Worm (Caenorhabditis elegans) whole organism, L1 larva: Measurements from ENCODE around the gene T21D12.14.

Source experiments
- C04F5.9 ChIP-seq: sonication (generic microtip); optimal IDR thresholded peaks from 2 replicates; lab custom pipeline; 2016; ENCODE audit warnings: missing genetic modification characterization, missing compliant biosample characterization
- Y116A8C.19 ChIP-seq: sonication (generic microtip); optimal IDR thresholded peaks from 2 replicates; lab custom pipeline; 2016; ENCODE audit warnings: missing compliant biosample characterization, missing genetic modification characterization, borderline replicate concordance
- aha-1 ChIP-seq: fragments of 150-350 bp; optimal IDR thresholded peaks from 2 replicates; lab custom pipeline; 2014; ENCODE audit warnings: missing biosample characterization, missing genetic modification characterization
- aly-2 ChIP-seq: fragments of 150-350 bp; optimal IDR thresholded peaks from 2 replicates; lab custom pipeline; 2014; ENCODE audit warnings: missing biosample characterization, missing genetic modification characterization
- ama-1 ChIP-seq: fragments of 150-350 bp; optimal IDR thresholded peaks from 2 replicates; lab custom pipeline; 2014
- blmp-1 ChIP-seq: fragments of 150-350 bp; optimal IDR thresholded peaks from 2 replicates; lab custom pipeline; 2014; ENCODE audit warnings: missing biosample characterization, missing genetic modification characterization
- ceh-63 ChIP-seq: fragments of 200-800 bp; sonication (Bioruptor generic); optimal IDR thresholded peaks from 2 replicates; lab custom pipeline; 2018; ENCODE audit warnings: mild to moderate bottlenecking, missing genetic modification characterization, missing compliant biosample characterization
- ceh-82 ChIP-seq, 3 experiments: fragments of 150-350 bp in 1 of 3; sonication (generic microtip) in 2 of 3; optimal IDR thresholded peaks; 2 replicates each; lab custom pipeline; 2014 to 2017; ENCODE audit warnings: missing biosample characterization in 3 of 3, missing genetic modification characterization in 3 of 3
- ceh-88 ChIP-seq: fragments of 200-800 bp; sonication (Bioruptor generic); IDR thresholded peaks from 2 replicates; pipeline ENCODE4 v1.3.6; 2022; ENCODE audit warnings: missing genetic modification characterization, missing compliant biosample characterization
- dpl-1 ChIP-seq, 3 experiments: fragments of 150-350 bp in 2 of 3; sonication (generic microtip) in 1 of 3; optimal IDR thresholded peaks; 2 replicates each; lab custom pipeline; 2014 to 2017; ENCODE audit warnings: missing biosample characterization in 3 of 3, missing genetic modification characterization in 3 of 3, missing genetic modification reagents in 3 of 3
- efl-3 ChIP-seq: fragments of 200-800 bp; sonication (Bioruptor generic); optimal IDR thresholded peaks from 2 replicates; lab custom pipeline; 2018; ENCODE audit warnings: mild to moderate bottlenecking, missing genetic modification characterization, missing compliant biosample characterization
- egl-13 ChIP-seq: sonication (generic microtip); optimal IDR thresholded peaks from 2 replicates; lab custom pipeline; 2016; ENCODE audit warnings: missing genotype, missing genetic modification reagents, missing genetic modification characterization, missing compliant biosample characterization
- egl-27 ChIP-seq, 2 experiments: fragments of 150-350 bp in 1 of 2; sonication (generic microtip); optimal IDR thresholded peaks; 3 replicates each; lab custom pipeline; 2017 to 2018; ENCODE audit warnings: missing biosample characterization in 2 of 2, missing genetic modification characterization in 2 of 2, missing genetic modification reagents in 2 of 2
- elt-3 ChIP-seq, 6 experiments: fragments of 150-350 bp in 1 of 6; sonication (generic microtip); optimal IDR thresholded peaks; 2 replicates each; lab custom pipeline; 2017 to 2018; ENCODE audit warnings: missing biosample characterization in 6 of 6, missing genetic modification characterization in 6 of 6, inconsistent platforms in 1 of 6
- ets-5 ChIP-seq: fragments of 200-800 bp; sonication (Bioruptor generic); IDR thresholded peaks from 2 replicates; pipeline ENCODE4 v1.3.6; 2022; ENCODE audit warnings: missing genetic modification characterization, missing compliant biosample characterization
- fkh-8 ChIP-seq: sonication (generic microtip); optimal IDR thresholded peaks from 2 replicates; lab custom pipeline; 2016; ENCODE audit warnings: mild to moderate bottlenecking, missing genetic modification characterization, missing compliant biosample characterization
- hlh-4 ChIP-seq: sonication (generic microtip); optimal IDR thresholded peaks from 2 replicates; lab custom pipeline; 2016; ENCODE audit warnings: mild to moderate bottlenecking, missing genetic modification characterization, missing compliant biosample characterization
- hpl-2 ChIP-seq: fragments of 150-350 bp; optimal IDR thresholded peaks from 2 replicates; lab custom pipeline; 2014; ENCODE audit warnings: missing biosample characterization, missing genetic modification reagents, missing genetic modification characterization
- isw-1 ChIP-seq: fragments of 200-800 bp; sonication (Bioruptor generic); IDR thresholded peaks from 2 replicates; pipeline ENCODE4 v1.3.6; 2022; ENCODE audit warnings: missing genetic modification characterization, missing compliant biosample characterization
- lin-14 ChIP-seq: fragments of 200-800 bp; sonication (Bioruptor generic); optimal IDR thresholded peaks from 2 replicates; lab custom pipeline; 2018; ENCODE audit warnings: mild to moderate bottlenecking, missing genetic modification characterization, moderate library complexity, missing compliant biosample characterization
- lin-15B ChIP-seq: fragments of 150-350 bp; sonication (generic microtip); optimal IDR thresholded peaks from 3 replicates; lab custom pipeline; 2014; ENCODE audit warnings: missing biosample characterization, missing genetic modification characterization
- lin-35 ChIP-seq, 2 experiments: fragments of 150-350 bp; optimal IDR thresholded peaks; 2 replicates each; lab custom pipeline; 2014; ENCODE audit warnings: missing biosample characterization in 2 of 2, missing genetic modification characterization in 2 of 2, missing genetic modification reagents in 2 of 2
- lin-39 ChIP-seq: fragments of 150-350 bp; optimal IDR thresholded peaks from 2 replicates; lab custom pipeline; 2014; ENCODE audit warnings: missing biosample characterization, missing genetic modification reagents, missing genetic modification characterization
- lir-3 ChIP-seq: sonication (generic microtip); optimal IDR thresholded peaks from 2 replicates; lab custom pipeline; 2016; ENCODE audit warnings: mild to moderate bottlenecking, missing genetic modification characterization, moderate library complexity, missing compliant biosample characterization; ENCODE audit not compliant: poor library complexity
- lsy-2 ChIP-seq, 2 experiments: fragments of 150-350 bp; optimal IDR thresholded peaks; 2 replicates each; lab custom pipeline; 2014; ENCODE audit warnings: missing biosample characterization in 2 of 2, missing genetic modification characterization in 2 of 2
- mdl-1 ChIP-seq, 2 experiments: fragments of 150-350 bp; optimal IDR thresholded peaks; 2 replicates each; lab custom pipeline; 2014 to 2017; ENCODE audit warnings: missing biosample characterization in 2 of 2, missing genetic modification characterization in 2 of 2, inconsistent platforms in 1 of 2
- mef-2 ChIP-seq: fragments of 150-350 bp; optimal IDR thresholded peaks from 2 replicates; lab custom pipeline; 2014; ENCODE audit warnings: missing biosample characterization, missing genetic modification characterization
- nhr-12 ChIP-seq: sonication (generic microtip); optimal IDR thresholded peaks from 2 replicates; lab custom pipeline; 2017; ENCODE audit warnings: missing biosample characterization, missing genetic modification characterization
- nhr-19 ChIP-seq: fragments of 200-800 bp; sonication (Bioruptor generic); conservative IDR thresholded peaks from 2 replicates; pipeline ENCODE4 v1.3.6; 2022; ENCODE audit warnings: missing genetic modification characterization, missing compliant biosample characterization
- nhr-20 ChIP-seq: sonication (generic microtip); optimal IDR thresholded peaks from 2 replicates; lab custom pipeline; 2016; ENCODE audit warnings: mild to moderate bottlenecking, missing genetic modification characterization, missing compliant biosample characterization
- nhr-28 ChIP-seq: fragments of 150-350 bp; optimal IDR thresholded peaks from 2 replicates; lab custom pipeline; 2014; ENCODE audit warnings: missing biosample characterization, missing genetic modification characterization
- nhr-47 ChIP-seq: sonication (generic microtip); optimal IDR thresholded peaks from 2 replicates; lab custom pipeline; 2016; ENCODE audit warnings: mild to moderate bottlenecking, missing genetic modification characterization, moderate library complexity, missing compliant biosample characterization
- nhr-71 ChIP-seq: sonication (generic microtip); optimal IDR thresholded peaks from 2 replicates; lab custom pipeline; 2016; ENCODE audit warnings: mild to moderate bottlenecking, missing genetic modification characterization, moderate library complexity, missing compliant biosample characterization
- nhr-76 ChIP-seq: sonication (generic microtip); optimal IDR thresholded peaks from 2 replicates; lab custom pipeline; 2017; ENCODE audit warnings: missing biosample characterization, missing genetic modification characterization
- nhr-84 ChIP-seq: sonication (generic microtip); optimal IDR thresholded peaks from 2 replicates; lab custom pipeline; 2017; ENCODE audit warnings: missing biosample characterization, missing genetic modification characterization
- nhr-85 ChIP-seq: sonication (generic microtip); peaks from one replicate; lab custom pipeline; 2016; ENCODE audit warnings: missing genetic modification characterization, inconsistent platforms, missing compliant biosample characterization
- pax-3 ChIP-seq: fragments of 200-800 bp; sonication (Bioruptor generic); optimal IDR thresholded peaks from 2 replicates; lab custom pipeline; 2018; ENCODE audit warnings: mild to moderate bottlenecking, missing genetic modification characterization, moderate library complexity, missing compliant biosample characterization
- rnt-1 ChIP-seq: sonication (generic microtip); optimal IDR thresholded peaks from 2 replicates; lab custom pipeline; 2016; ENCODE audit warnings: mild to moderate bottlenecking, missing genetic modification characterization, moderate library complexity, missing compliant biosample characterization
- skn-1 ChIP-seq: fragments of 150-350 bp; optimal IDR thresholded peaks from 2 replicates; lab custom pipeline; 2014; ENCODE audit warnings: missing biosample characterization, missing genetic modification characterization
- snu-23 ChIP-seq: sonication (generic microtip); optimal IDR thresholded peaks from 2 replicates; lab custom pipeline; 2016; ENCODE audit warnings: missing genetic modification characterization, missing compliant biosample characterization
- sptf-1 ChIP-seq: fragments of 150-350 bp; optimal IDR thresholded peaks from 2 replicates; lab custom pipeline; 2014; ENCODE audit warnings: missing biosample characterization, missing genetic modification characterization
- sup-37 ChIP-seq: fragments of 200-800 bp; sonication (Bioruptor generic); optimal IDR thresholded peaks from 2 replicates; lab custom pipeline; 2018; ENCODE audit warnings: mild to moderate bottlenecking, missing genetic modification characterization, missing compliant biosample characterization
- swsn-7 ChIP-seq: sonication (generic microtip); optimal IDR thresholded peaks from 2 replicates; lab custom pipeline; 2016; ENCODE audit warnings: missing genetic modification characterization, missing compliant biosample characterization
- tbx-2 ChIP-seq: sonication (generic microtip); optimal IDR thresholded peaks from 2 replicates; lab custom pipeline; 2016; ENCODE audit warnings: missing genetic modification characterization, missing compliant biosample characterization
- tlp-1 ChIP-seq: fragments of 150-350 bp; optimal IDR thresholded peaks from 2 replicates; lab custom pipeline; 2014; ENCODE audit warnings: missing biosample characterization, missing genetic modification characterization
- unc-130 ChIP-seq: fragments of 150-350 bp; optimal IDR thresholded peaks from 2 replicates; lab custom pipeline; 2017; ENCODE audit warnings: missing biosample characterization, missing genetic modification characterization, inconsistent platforms
- unc-98 ChIP-seq: fragments of 200-800 bp; sonication (Bioruptor generic); IDR thresholded peaks from 2 replicates; pipeline ENCODE4 v1.3.6; 2022; ENCODE audit warnings: missing genetic modification characterization, missing compliant biosample characterization
- xbp-1 ChIP-seq: sonication (generic microtip); optimal IDR thresholded peaks from 2 replicates; lab custom pipeline; 2016; ENCODE audit warnings: missing genetic modification characterization, missing compliant biosample characterization
- zag-1 ChIP-seq: fragments of 150-350 bp; optimal IDR thresholded peaks from 2 replicates; lab custom pipeline; 2014; ENCODE audit warnings: missing biosample characterization, missing genetic modification characterization
- ztf-11 ChIP-seq, 2 experiments: sonication (generic microtip); optimal IDR thresholded peaks; 2 replicates each; lab custom pipeline; 2016 to 2017; ENCODE audit warnings: missing genetic modification characterization in 2 of 2, missing biosample characterization in 1 of 2, missing compliant biosample characterization in 1 of 2

T21D12.14 gene

ce11 chrIV:307205-307604 is 19.3 kb upstream of the T21D12.14 start, which contains the start of gene swt-1:
TSS of gene swt-1 (plus strand) at chrIV:307505.
- TF ChIP-seq nhr-85 (tag; lab: Kevin White, UChicago) (no peak), egl-27 (tag; optimal IDR thresholded peaks at IDR 0.05; lab: Kevin White, UChicago) (no peak), efl-3 (GFP tag; lab: Kevin White, UChicago) (no peak), fkh-8 (tag; lab: Kevin White, UChicago) (no peak), sup-37 (GFP tag; lab: Kevin White, UChicago) (no peak), nhr-19 (GFP tag; lab: Robert Waterston, UW) (no peak), nhr-84 (tag; lab: Kevin White, UChicago) (no peak), C04F5.9 (tag; lab: Kevin White, UChicago) (no peak), xbp-1 (tag; lab: Kevin White, UChicago) (no peak), dpl-1 (GFP tag; optimal IDR thresholded peaks at IDR 0.05; lab: Kevin White, UChicago) (no peak), unc-130 (no peak), hpl-2 (GFP tag; lab: Kevin White, UChicago) (no peak), lsy-2 (tag; optimal IDR thresholded peaks at IDR 0.05; lab: Kevin White, UChicago) (no peak), mdl-1 (tag; optimal IDR thresholded peaks at IDR 0.05; lab: Kevin White, UChicago) (no peak)

ce11 chrIV:306572-306971 is 18.6 kb upstream of the T21D12.14 start:
- TF ChIP-seq blmp-1 (no peak), dpl-1 (GFP tag; optimal IDR thresholded peaks at IDR 0.05; lab: Kevin White, UChicago) (no peak), ets-5 (GFP tag; lab: Robert Waterston, UW) (no peak), unc-130 (no peak), ceh-63 (GFP tag; lab: Kevin White, UChicago) (no peak), ama-1 (lab: Kevin White, UChicago) (no peak), skn-1 (tag; lab: Kevin White, UChicago) (no peak), fkh-8 (tag; lab: Kevin White, UChicago) (no peak), aha-1 (no peak), snu-23 (GFP tag; lab: Kevin White, UChicago) (peak; percentile 36), sptf-1 (tag; lab: Kevin White, UChicago) (no peak), rnt-1 (tag; lab: Kevin White, UChicago) (peak; percentile 46), nhr-12 (no peak), nhr-28 (tag; lab: Kevin White, UChicago) (no peak), egl-13 (tag; lab: Kevin White, UChicago) (no peak), lin-15B (tag; lab: Kevin White, UChicago) (no peak), ceh-82 (tag; optimal IDR thresholded peaks at IDR 0.05; lab: Kevin White, UChicago) (peak in 1 of 3 experiments; percentile 37), ztf-11 (tag; optimal IDR thresholded peaks at IDR 0.05; lab: Kevin White, UChicago) (no peak), lsy-2 (tag; optimal IDR thresholded peaks at IDR 0.05; lab: Kevin White, UChicago) (peak in 1 of 2 experiments; percentile 23), egl-27 (tag; optimal IDR thresholded peaks at IDR 0.05; lab: Kevin White, UChicago) (no peak), xbp-1 (tag; lab: Kevin White, UChicago) (no peak), lin-14 (peak; percentile 72), swsn-7 (no peak), sup-37 (GFP tag; lab: Kevin White, UChicago) (no peak), mef-2 (no peak), pax-3 (tag; lab: Kevin White, UChicago) (no peak), nhr-19 (GFP tag; lab: Robert Waterston, UW) (peak; percentile 37; the same call in 1 of the 2 replicates), aly-2 (tag; lab: Kevin White, UChicago) (no peak), zag-1 (tag; lab: Kevin White, UChicago) (no peak), nhr-47 (tag; lab: Kevin White, UChicago) (no peak), C04F5.9 (tag; lab: Kevin White, UChicago) (no peak), ceh-88 (GFP tag; lab: Robert Waterston, UW) (no peak), lin-35 (GFP tag; optimal IDR thresholded peaks at IDR 0.05; lab: Kevin White, UChicago) (peak in 1 of 2 experiments; percentile 14), lin-39 (tag; lab: Kevin White, UChicago) (no peak), nhr-71 (tag; lab: Kevin White, UChicago) (peak; percentile 44), mdl-1 (tag; optimal IDR thresholded peaks at IDR 0.05; lab: Kevin White, UChicago) (no peak), hlh-4 (tag; lab: Kevin White, UChicago) (no peak), nhr-20 (tag; lab: Kevin White, UChicago) (no peak), elt-3 (tag; optimal IDR thresholded peaks at IDR 0.05; lab: Kevin White, UChicago) (no peak), lir-3 (tag; lab: Kevin White, UChicago) (no peak), tlp-1 (tag; lab: Kevin White, UChicago) (no peak), isw-1 (GFP tag; lab: Robert Waterston, UW) (no peak), Y116A8C.19 (tag; lab: Kevin White, UChicago) (no peak), unc-98 (no peak), nhr-76 (tag; lab: Kevin White, UChicago) (no peak), tbx-2 (tag; lab: Kevin White, UChicago) (no peak)
